Worm (Caenorhabditis elegans): Measurements from ENCODE around the gene Y41D4B.24.

The Y41D4B.24 gene

DNA sequence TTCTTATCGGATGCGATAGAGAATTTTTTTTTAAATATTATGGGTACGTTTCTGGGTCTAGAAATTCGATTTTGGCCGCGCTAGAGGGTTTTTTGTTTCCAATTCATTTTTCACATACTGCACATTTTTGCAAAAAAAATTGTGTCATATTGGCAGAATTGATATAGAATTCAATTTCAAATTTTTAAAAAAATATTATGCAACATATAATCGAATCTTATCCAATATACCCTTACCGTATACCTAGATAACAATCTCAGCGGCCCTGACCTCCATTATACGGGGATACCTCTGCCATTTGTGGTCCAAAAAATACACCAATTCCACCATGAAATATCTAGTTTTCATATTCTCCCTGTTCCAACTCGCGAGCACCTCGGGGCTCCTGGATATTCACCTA, 50.3 kb downstream of the Y41D4B.24 start, which contains the start of gene cpg-24:
Gene cpg-24 (plus strand): TSS at position 301 of the 400 bp plus-strand sequence.
- no peak for TF ChIP-seq zip-5 (tag; optimal IDR thresholded peaks at IDR 0.05)

DNA sequence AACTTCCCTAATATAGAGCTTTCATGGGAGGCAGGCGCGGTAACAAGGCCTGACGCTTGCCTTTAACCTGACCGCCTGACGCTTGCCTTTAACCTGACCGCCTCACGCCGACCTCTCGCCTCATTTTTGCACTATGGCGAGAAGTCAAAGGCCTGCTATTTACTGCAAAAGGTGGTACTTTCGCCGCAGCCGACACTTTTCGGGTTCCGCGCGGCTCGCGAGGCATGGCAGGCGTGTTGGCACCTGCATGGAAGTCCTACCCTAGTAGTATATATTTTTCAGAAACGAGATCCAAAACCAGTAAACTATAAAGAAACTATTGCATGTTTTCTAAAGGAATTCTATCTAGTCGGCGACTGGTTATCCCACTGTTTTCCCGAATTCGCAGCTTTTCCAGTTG, 53.2 kb downstream of the Y41D4B.24 start:
- no peak for TF ChIP-seq hlh-6 (tag; optimal IDR thresholded peaks at IDR 0.05)
- TF ChIP-seq pha-4 (tag; optimal IDR thresholded peaks at IDR 0.05): no peak
- TF ChIP-seq ttx-3 (tag; optimal IDR thresholded peaks at IDR 0.05): no peak
- no peak for TF ChIP-seq lim-6 (tag; optimal IDR thresholded peaks at IDR 0.05)
- TF ChIP-seq ceh-6 (GFP tag; optimal IDR thresholded peaks at IDR 0.05): no peak
- TF ChIP-seq pat-9 (tag; optimal IDR thresholded peaks at IDR 0.05): no peak
- no peak for TF ChIP-seq Y22D7AL.16 (tag; optimal IDR thresholded peaks at IDR 0.05)
- TF ChIP-seq npax-4 (tag; optimal IDR thresholded peaks at IDR 0.05): no peak
- no peak for TF ChIP-seq sox-2 (GFP tag; IDR thresholded peaks at IDR 0.05)
- TF ChIP-seq tbx-7 (tag; optimal IDR thresholded peaks at IDR 0.05): no peak
- no peak for TF ChIP-seq fkh-10 (GFP tag; optimal IDR thresholded peaks at IDR 0.05)
- TF ChIP-seq hlh-30 (tag; optimal IDR thresholded peaks at IDR 0.05; ENCODE audit: insufficient read depth): no peak
- no peak for TF ChIP-seq ceh-18 (tag; optimal IDR thresholded peaks at IDR 0.05)
- TF ChIP-seq eyg-1 (tag; optimal IDR thresholded peaks at IDR 0.05): no peak
- no peak for TF ChIP-seq ets-4 (tag; optimal IDR thresholded peaks at IDR 0.05)

ce11 chrIV:1628281-1628680, 53.7 kb downstream of the Y41D4B.24 start:
- TF ChIP-seq dve-1 (tag; optimal IDR thresholded peaks at IDR 0.05) (peak; percentile 74), ceh-45 (GFP tag; IDR thresholded peaks at IDR 0.05) (no peak), nhr-232 (tag; optimal IDR thresholded peaks at IDR 0.05) (no peak)

All from whole organism, late embryonic.